Fruit fly (Drosophila melanogaster) whole organism, wandering third instar larva: ENCODE data around the gene CG13950.

Experiments
- Myc ChIP-seq: fragments of >200 bp; optimal IDR thresholded peaks from 2 replicates; lab custom pipeline; 2017
- lola ChIP-seq: fragments of >200 bp; optimal IDR thresholded peaks from 2 replicates; lab custom pipeline; 2017; ENCODE audit warnings: missing biosample characterization, missing genetic modification characterization

- no peak for TF ChIP-seq lola (GFP tag; lab: Kevin White, UChicago)
- TF ChIP-seq Myc (lab: Kevin White, UChicago), result no peak
These were observed 29.8 kb downstream of the CG13950 start for dm6 chr2L:889799-890198.
